Worm (Caenorhabditis elegans) whole organism, young adult: Measurements from ENCODE around the gene cut-3.

Experiments
- B0019.2 ChIP-seq: fragments of 200-800 bp; sonication (Bioruptor generic); conservative IDR thresholded peaks from 2 replicates; pipeline ENCODE4 v1.3.6; 2022; ENCODE audit warnings: missing genetic modification reagents, missing genetic modification characterization, missing compliant biosample characterization
- C17E4.6 ChIP-seq: fragments of 200-800 bp; sonication (Bioruptor generic); IDR thresholded peaks from 2 replicates; pipeline ENCODE4 v1.3.6; 2022; ENCODE audit warnings: missing genetic modification reagents, missing genetic modification characterization, missing compliant biosample characterization
- F23B12.7 ChIP-seq: sonication (generic microtip); optimal IDR thresholded peaks from 2 replicates; lab custom pipeline; 2017; ENCODE audit warnings: missing genetic modification characterization, mild to moderate bottlenecking, missing compliant biosample characterization, antibody characterized with exemption, moderate library complexity; ENCODE audit not compliant: insufficient read depth
- F39B2.1 ChIP-seq: fragments of 200-800 bp; sonication (Bioruptor generic); IDR thresholded peaks from 2 replicates; pipeline ENCODE4 v1.3.6; 2022; ENCODE audit warnings: missing genetic modification reagents, missing genetic modification characterization, missing compliant biosample characterization
- F57A8.1 ChIP-seq: fragments of 200-800 bp; sonication (Bioruptor generic); optimal IDR thresholded peaks from 2 replicates; lab custom pipeline; 2018; ENCODE audit warnings: mild to moderate bottlenecking, missing genetic modification characterization, moderate library complexity, missing compliant biosample characterization
- Y53F4B.3 ChIP-seq: fragments of 200-800 bp; sonication (Bioruptor generic); IDR thresholded peaks from 2 replicates; pipeline ENCODE4 v1.3.6; 2022; ENCODE audit warnings: missing genetic modification reagents, missing genetic modification characterization, missing compliant biosample characterization
- Y56A3A.18 ChIP-seq: fragments of 200-800 bp; sonication (Bioruptor generic); IDR thresholded peaks from 2 replicates; pipeline ENCODE4 v1.3.6; 2022; ENCODE audit warnings: missing genetic modification reagents, missing genetic modification characterization, missing compliant biosample characterization
- Y79H2A.3 ChIP-seq: fragments of 200-800 bp; sonication (Bioruptor generic); conservative IDR thresholded peaks from 2 replicates; pipeline ENCODE4 v1.3.6; 2022; ENCODE audit warnings: missing genetic modification reagents, missing genetic modification characterization, missing compliant biosample characterization
- ZK185.1 ChIP-seq: sonication (generic microtip); optimal IDR thresholded peaks from 2 replicates; lab custom pipeline; 2016; ENCODE audit warnings: mild to moderate bottlenecking, missing genetic modification characterization, missing compliant biosample characterization; ENCODE audit not compliant: poor library complexity, severe bottlenecking
- ama-1 ChIP-seq, 3 experiments: fragments of 150-350 bp in 1 of 3; sonication (generic microtip) in 2 of 3; optimal IDR thresholded peaks; 2 replicates each; lab custom pipeline; 2014 to 2018; ENCODE audit warnings: missing biosample characterization in 2 of 3, missing genetic modification characterization in 2 of 3, missing genetic modification reagents in 2 of 3
- atf-7 ChIP-seq: sonication (generic microtip); optimal IDR thresholded peaks from 2 replicates; lab custom pipeline; 2017; ENCODE audit warnings: mild to moderate bottlenecking, missing genetic modification characterization, missing compliant biosample characterization
- attf-5 ChIP-seq: fragments of 200-800 bp; sonication (Bioruptor generic); optimal IDR thresholded peaks from 2 replicates; lab custom pipeline; 2018; ENCODE audit warnings: mild to moderate bottlenecking, missing genetic modification characterization, missing compliant biosample characterization
- bed-2 ChIP-seq: fragments of 200-800 bp; sonication (Bioruptor generic); IDR thresholded peaks from 2 replicates; pipeline ENCODE4 v1.3.6; 2022; ENCODE audit warnings: missing genetic modification reagents, missing genetic modification characterization, missing compliant biosample characterization
- ceh-100 ChIP-seq: fragments of 200-800 bp; sonication (Bioruptor generic); IDR thresholded peaks from 2 replicates; pipeline ENCODE4 v1.3.6; 2022; ENCODE audit warnings: missing genetic modification reagents, missing genetic modification characterization, missing compliant biosample characterization
- ceh-27 ChIP-seq: fragments of 200-800 bp; sonication (Bioruptor generic); optimal IDR thresholded peaks from 2 replicates; lab custom pipeline; 2018; ENCODE audit warnings: mild to moderate bottlenecking, missing genetic modification characterization, moderate library complexity, missing compliant biosample characterization
- chd-7 ChIP-seq: sonication (generic microtip); optimal IDR thresholded peaks from 2 replicates; lab custom pipeline; 2016; ENCODE audit warnings: mild to moderate bottlenecking, missing genetic modification characterization, moderate library complexity, missing compliant biosample characterization
- dox-1 ChIP-seq: fragments of 200-800 bp; sonication (Bioruptor generic); IDR thresholded peaks from 2 replicates; pipeline ENCODE4 v1.3.6; 2022; ENCODE audit warnings: missing genetic modification reagents, missing genetic modification characterization, missing compliant biosample characterization
- egl-18 ChIP-seq: fragments of 200-800 bp; sonication (Bioruptor generic); IDR thresholded peaks from 2 replicates; pipeline ENCODE4 v1.3.6; 2022; ENCODE audit warnings: missing genetic modification reagents, missing genetic modification characterization, missing compliant biosample characterization
- egrh-3 ChIP-seq: fragments of 200-800 bp; sonication (Bioruptor generic); IDR thresholded peaks from 2 replicates; pipeline ENCODE4 v1.3.6; 2022; ENCODE audit warnings: missing genetic modification reagents, missing genetic modification characterization, missing compliant biosample characterization
- ets-4 ChIP-seq: fragments of 200-800 bp; sonication (Bioruptor generic); optimal IDR thresholded peaks from 2 replicates; lab custom pipeline; 2018; ENCODE audit warnings: mild to moderate bottlenecking, missing genetic modification characterization, missing compliant biosample characterization
- hlh-12 ChIP-seq: sonication (generic microtip); optimal IDR thresholded peaks from 2 replicates; lab custom pipeline; 2016; ENCODE audit warnings: missing genetic modification characterization, missing compliant biosample characterization
- hmg-1.2 ChIP-seq: fragments of 200-800 bp; sonication (Bioruptor generic); IDR thresholded peaks from 2 replicates; pipeline ENCODE4 v1.3.6; 2022; ENCODE audit warnings: missing genetic modification reagents, missing genetic modification characterization, missing compliant biosample characterization
- let-526 ChIP-seq: fragments of 200-800 bp; sonication (Bioruptor generic); IDR thresholded peaks from 2 replicates; pipeline ENCODE4 v1.3.6; 2022; ENCODE audit warnings: missing genetic modification reagents, missing genetic modification characterization, missing compliant biosample characterization
- lin-26 ChIP-seq: fragments of 200-800 bp; sonication (Bioruptor generic); IDR thresholded peaks from 2 replicates; pipeline ENCODE4 v1.3.6; 2022; ENCODE audit warnings: missing genetic modification reagents, missing genetic modification characterization, missing compliant biosample characterization
- lin-35 ChIP-seq, 3 experiments: fragments of 150-350 bp in 2 of 3; sonication (generic microtip) in 1 of 3; optimal IDR thresholded peaks; 2 replicates each; lab custom pipeline; 2014 to 2018; ENCODE audit warnings: missing biosample characterization in 3 of 3, missing genetic modification characterization in 3 of 3, missing genetic modification reagents in 3 of 3
- lin-40 ChIP-seq: sonication (generic microtip); optimal IDR thresholded peaks from 2 replicates; lab custom pipeline; 2016; ENCODE audit warnings: missing genetic modification characterization, mild to moderate bottlenecking, missing compliant biosample characterization, missing genotype, missing genetic modification reagents
- lin-54 ChIP-seq: fragments of 200-800 bp; sonication (Bioruptor generic); optimal IDR thresholded peaks from 2 replicates; lab custom pipeline; 2018; ENCODE audit warnings: mild to moderate bottlenecking, missing genetic modification characterization, missing compliant biosample characterization
- lir-1 ChIP-seq: fragments of 200-800 bp; sonication (Bioruptor generic); conservative IDR thresholded peaks from 2 replicates; pipeline ENCODE4 v1.3.6; 2022; ENCODE audit warnings: missing genetic modification reagents, missing genetic modification characterization, missing compliant biosample characterization
- lsy-27 ChIP-seq: sonication (generic microtip); optimal IDR thresholded peaks from 2 replicates; lab custom pipeline; 2017; ENCODE audit warnings: missing genetic modification characterization, mild to moderate bottlenecking, missing compliant biosample characterization, antibody characterized with exemption, missing genotype, borderline replicate concordance; ENCODE audit not compliant: insufficient read depth
- madf-10 ChIP-seq: sonication (generic microtip); optimal IDR thresholded peaks from 2 replicates; lab custom pipeline; 2016; ENCODE audit warnings: mild to moderate bottlenecking, missing genetic modification characterization, missing compliant biosample characterization
- mxl-1 ChIP-seq: sonication (generic microtip); optimal IDR thresholded peaks from 2 replicates; lab custom pipeline; 2016; ENCODE audit warnings: missing genetic modification characterization, missing compliant biosample characterization
- nfya-2 ChIP-seq: fragments of 200-800 bp; sonication (Bioruptor generic); IDR thresholded peaks from 2 replicates; pipeline ENCODE4 v1.3.6; 2022; ENCODE audit warnings: missing genetic modification reagents, missing genetic modification characterization, missing compliant biosample characterization
- rcor-1 ChIP-seq: fragments of 200-800 bp; sonication (Bioruptor generic); IDR thresholded peaks from 2 replicates; pipeline ENCODE4 v1.3.6; 2022; ENCODE audit warnings: missing genetic modification reagents, missing genetic modification characterization, missing compliant biosample characterization
- sdz-38 ChIP-seq: sonication (generic microtip); optimal IDR thresholded peaks from 2 replicates; lab custom pipeline; 2016; ENCODE audit warnings: missing genotype, missing genetic modification characterization, missing compliant biosample characterization
- sea-2 ChIP-seq: fragments of 200-800 bp; sonication (Bioruptor generic); IDR thresholded peaks from 2 replicates; pipeline ENCODE4 v1.3.6; 2022; ENCODE audit warnings: missing genetic modification characterization, missing compliant biosample characterization
- snpc-3.4 ChIP-seq: sonication (generic microtip); optimal IDR thresholded peaks from 2 replicates; lab custom pipeline; 2017; ENCODE audit warnings: missing genetic modification characterization, mild to moderate bottlenecking, missing compliant biosample characterization, antibody characterized with exemption, moderate library complexity, missing genotype, missing genetic modification reagents
- tlf-1 ChIP-seq: fragments of 200-800 bp; sonication (Bioruptor generic); optimal IDR thresholded peaks from 2 replicates; lab custom pipeline; 2018; ENCODE audit warnings: mild to moderate bottlenecking, missing genetic modification characterization, missing compliant biosample characterization
- unc-62 ChIP-seq: fragments of 150-350 bp; optimal IDR thresholded peaks from 2 replicates; lab custom pipeline; 2014; ENCODE audit warnings: missing biosample characterization, missing genetic modification reagents, missing genetic modification characterization
- zim-3 ChIP-seq: sonication (generic microtip); optimal IDR thresholded peaks from 2 replicates; lab custom pipeline; 2017; ENCODE audit warnings: mild to moderate bottlenecking, missing genetic modification characterization, moderate library complexity, missing compliant biosample characterization
- ztf-3 ChIP-seq: fragments of 200-800 bp; sonication (Bioruptor generic); optimal IDR thresholded peaks from 2 replicates; lab custom pipeline; 2018; ENCODE audit warnings: mild to moderate bottlenecking, missing genetic modification characterization, missing compliant biosample characterization

cut-3 gene

DNA sequence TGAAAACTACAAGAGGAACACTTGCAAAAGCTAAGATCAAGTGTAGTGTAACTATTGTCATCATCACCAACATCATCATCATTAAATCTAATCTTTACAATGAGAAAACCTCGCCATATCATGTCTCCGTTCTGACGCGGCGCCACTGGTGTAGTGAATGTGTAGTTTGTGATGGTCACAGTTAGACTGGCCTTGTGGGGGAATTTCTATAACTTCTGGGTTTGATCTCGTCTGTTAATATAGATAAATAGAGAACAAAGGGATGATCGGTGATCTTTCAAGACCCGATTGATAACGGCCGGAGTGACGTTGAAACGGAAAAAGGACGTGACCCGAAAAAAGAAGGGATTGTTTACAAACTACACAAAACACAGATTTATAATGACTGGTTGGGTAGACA lies 5.8 kb downstream of the cut-3 start (continued):
- TF ChIP-seq Y53F4B.3 (GFP tag; lab: Robert Waterston, UW) = no peak
- no peak for TF ChIP-seq lir-1 (GFP tag; lab: Robert Waterston, UW)
- TF ChIP-seq unc-62 (GFP tag; lab: Kevin White, UChicago) = no peak
- TF ChIP-seq lsy-27 (tag; lab: Kevin White, UChicago) = no peak
- TF ChIP-seq lin-35 (GFP tag; optimal IDR thresholded peaks at IDR 0.05; lab: Kevin White, UChicago) = no peak
- no peak for TF ChIP-seq lin-54 (GFP tag; lab: Kevin White, UChicago)
- 0 out of 2 replicates have a peak, but pooled peaks have one; percentile 9 for TF ChIP-seq lin-26

DNA sequence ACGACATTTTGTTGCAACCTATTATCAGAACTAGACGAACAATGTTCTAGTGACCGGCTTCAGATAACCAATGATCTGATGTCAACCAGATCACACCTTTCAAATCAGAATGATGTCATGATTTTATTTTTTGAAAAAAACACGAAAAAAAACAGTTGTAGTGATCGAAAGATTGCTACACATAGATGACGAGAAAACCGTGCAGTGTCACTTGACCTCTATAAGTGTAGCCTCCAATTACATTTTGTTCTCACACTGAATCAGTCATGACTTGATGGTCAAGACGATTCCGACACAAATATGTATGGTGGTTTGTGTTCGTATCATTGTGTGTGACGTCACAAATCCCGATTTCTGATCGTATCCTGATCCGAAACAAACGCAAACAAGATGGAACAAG lies 6.5 kb downstream of the cut-3 start:
- no peak for TF ChIP-seq snpc-3.4 (tag; lab: Kevin White, UChicago)
- no peak for TF ChIP-seq C17E4.6 (GFP tag; lab: Robert Waterston, UW)
- no peak for TF ChIP-seq ztf-3 (GFP tag; lab: Kevin White, UChicago)
- TF ChIP-seq lin-40 (tag; lab: Kevin White, UChicago) = peak; percentile 3
- TF ChIP-seq ama-1 (optimal IDR thresholded peaks at IDR 0.05; lab: Kevin White, UChicago) = peak; percentile 68
- TF ChIP-seq ama-1 (GFP tag; optimal IDR thresholded peaks at IDR 0.05; lab: Kevin White, UChicago) = no peak
- TF ChIP-seq Y79H2A.3 (GFP tag; lab: Robert Waterston, UW) = no peak
- TF ChIP-seq F39B2.1 (GFP tag; lab: Robert Waterston, UW) = no peak
- no peak for TF ChIP-seq ZK185.1 (tag; lab: Kevin White, UChicago)
- peak; percentile 6 for TF ChIP-seq atf-7
- TF ChIP-seq ets-4 (GFP tag; lab: Kevin White, UChicago) = no peak

ce11 chrII:8438791-8439287 lies 7.8 kb downstream of the cut-3 start, which contains the start of gene lips-10:
TSS of gene lips-10 (plus strand) at chrII:8439168.
- TF ChIP-seq hlh-12 (tag; lab: Kevin White, UChicago) = no peak
- TF ChIP-seq ceh-100 (GFP tag; lab: Robert Waterston, UW) = no peak
- no peak for TF ChIP-seq nfya-2 (GFP tag; lab: Robert Waterston, UW)
- no peak for TF ChIP-seq egrh-3 (GFP tag; lab: Robert Waterston, UW)
- no peak for TF ChIP-seq sdz-38 (tag; lab: Kevin White, UChicago)
- TF ChIP-seq egl-18 (GFP tag; lab: Robert Waterston, UW) = no peak
- no peak for TF ChIP-seq let-526
- no peak for TF ChIP-seq lin-35 (GFP tag; optimal IDR thresholded peaks at IDR 0.05; lab: Kevin White, UChicago)
- TF ChIP-seq ZK185.1 (tag; lab: Kevin White, UChicago) = no peak
- no peak for TF ChIP-seq dox-1 (GFP tag; lab: Robert Waterston, UW)
- TF ChIP-seq F57A8.1 (GFP tag; lab: Kevin White, UChicago) = no peak
- TF ChIP-seq, all 124 proteins: peak for 0

- TF ChIP-seq hmg-1.2 (GFP tag; lab: Robert Waterston, UW) (no peak), ceh-27 (GFP tag; lab: Kevin White, UChicago) (no peak), snpc-3.4 (tag; lab: Kevin White, UChicago) (no peak), sea-2 (no peak), tlf-1 (no peak)
- TF ChIP-seq, all 124 proteins: peak for 0
Measured at ce11 chrII:8437035-8437434, 9.6 kb downstream of the cut-3 start, which contains the start of gene acp-3. TSS of gene acp-3 (minus strand) at chrII:8437135.

ce11 chrII:8435005-8435404 lies 11.6 kb downstream of the cut-3 start, which contains the start of gene acp-4:
TSS of gene acp-4 (minus strand) at chrII:8435105.
- TF ChIP-seq mxl-1 (tag; lab: Kevin White, UChicago) (no peak), rcor-1 (no peak), ets-4 (GFP tag; lab: Kevin White, UChicago) (no peak), lir-1 (GFP tag; lab: Robert Waterston, UW) (no peak), B0019.2 (no peak), chd-7 (no peak), C17E4.6 (GFP tag; lab: Robert Waterston, UW) (no peak), bed-2 (no peak), dox-1 (GFP tag; lab: Robert Waterston, UW) (no peak), snpc-3.4 (tag; lab: Kevin White, UChicago) (no peak), Y56A3A.18 (GFP tag; lab: Robert Waterston, UW) (no peak), attf-5 (GFP tag; lab: Kevin White, UChicago) (no peak), zim-3 (tag; lab: Kevin White, UChicago) (no peak), madf-10 (tag; lab: Kevin White, UChicago) (no peak), hmg-1.2 (GFP tag; lab: Robert Waterston, UW) (no peak), F23B12.7 (no peak)
